Worm (Caenorhabditis elegans) whole organism, L2 larva: ENCODE data around the gene srx-136.

Experiments used
- R02D3.7 ChIP-seq: fragments of 150-350 bp; optimal IDR thresholded peaks from 2 replicates; lab custom pipeline; 2014; ENCODE audit warnings: missing biosample characterization, missing genetic modification characterization
- alr-1 ChIP-seq: fragments of 150-350 bp; optimal IDR thresholded peaks from 2 replicates; lab custom pipeline; 2014; ENCODE audit warnings: missing biosample characterization, missing genetic modification characterization
- ama-1 ChIP-seq: fragments of 150-350 bp; optimal IDR thresholded peaks from 2 replicates; lab custom pipeline; 2018; ENCODE audit warnings: inconsistent platforms
- ceh-82 ChIP-seq: fragments of 150-350 bp; optimal IDR thresholded peaks from 2 replicates; lab custom pipeline; 2014; ENCODE audit warnings: missing biosample characterization, missing genetic modification characterization
- fos-1 ChIP-seq: fragments of 150-350 bp; optimal IDR thresholded peaks from 2 replicates; lab custom pipeline; 2014; ENCODE audit warnings: missing biosample characterization, missing genetic modification characterization
- gmeb-1 ChIP-seq: fragments of 150-350 bp; optimal IDR thresholded peaks from 2 replicates; lab custom pipeline; 2014; ENCODE audit warnings: missing biosample characterization, missing genetic modification characterization
- lin-11 ChIP-seq: fragments of 150-350 bp; sonication (generic microtip); optimal IDR thresholded peaks from 2 replicates; lab custom pipeline; 2014; ENCODE audit warnings: missing biosample characterization, missing genetic modification characterization, inconsistent platforms, mixed read lengths
- lin-13 ChIP-seq: fragments of 150-350 bp; optimal IDR thresholded peaks from 2 replicates; lab custom pipeline; 2014; ENCODE audit warnings: missing biosample characterization, missing genetic modification reagents, missing genetic modification characterization
- mab-5 ChIP-seq: fragments of 150-350 bp; optimal IDR thresholded peaks from 2 replicates; lab custom pipeline; 2014; ENCODE audit warnings: missing biosample characterization, missing genetic modification characterization
- nhr-10 ChIP-seq: sonication (generic microtip); optimal IDR thresholded peaks from 2 replicates; lab custom pipeline; 2017; ENCODE audit warnings: missing biosample characterization, missing genetic modification characterization
- nhr-11 ChIP-seq: fragments of 150-350 bp; optimal IDR thresholded peaks from 2 replicates; lab custom pipeline; 2014; ENCODE audit warnings: missing biosample characterization, missing genetic modification characterization
- sma-3 ChIP-seq: sonication (generic microtip); optimal IDR thresholded peaks from 2 replicates; lab custom pipeline; 2016; ENCODE audit warnings: missing genetic modification reagents, missing genetic modification characterization, missing compliant biosample characterization

ce11 chrV:13862505-13862904, 5.3 kb downstream of the srx-136 start, which contains the start of gene srx-137:
- TF ChIP-seq alr-1 (tag; lab: Kevin White, UChicago), result no peak
- no peak for TF ChIP-seq ceh-82 (tag; lab: Kevin White, UChicago)
- TF ChIP-seq mab-5 (tag; lab: Kevin White, UChicago), result no peak
- no peak for TF ChIP-seq R02D3.7 (tag; lab: Kevin White, UChicago)
- no peak for TF ChIP-seq fos-1 (tag; lab: Kevin White, UChicago)
- TF ChIP-seq nhr-11 (tag; lab: Kevin White, UChicago), result no peak
- no peak for TF ChIP-seq lin-11
- TF ChIP-seq lin-13 (GFP tag; lab: Kevin White, UChicago), result no peak
- no peak for TF ChIP-seq sma-3
- TF ChIP-seq ama-1, result no peak
- no peak for TF ChIP-seq nhr-10
- TF ChIP-seq gmeb-1 (tag; lab: Kevin White, UChicago), result no peak
